Fruit fly (Drosophila melanogaster): ENCODE data around the gene betaNACtes1.
A peak's percentile ranks its signal among the peaks of the same experiment; 100 is the strongest.

betaNACtes1 gene

dm6 chrX:14208426-14209208 is 36.2 kb upstream of the betaNACtes1 start (continued):
- no peak for TF ChIP-seq vfl (GFP tag; optimal IDR thresholded peaks at IDR 0.05)
- peak; percentile 58 for TF ChIP-seq CG15269 (tag; optimal IDR thresholded peaks at IDR 0.05)
- TF ChIP-seq schlank (tag; optimal IDR thresholded peaks at IDR 0.05), result no peak
- peak; percentile 17 for TF ChIP-seq Deaf1 (tag; optimal IDR thresholded peaks at IDR 0.05)
- peak; percentile 41 for TF ChIP-seq Meics (GFP tag; optimal IDR thresholded peaks at IDR 0.05)
- no peak for TF ChIP-seq pita (GFP tag; optimal IDR thresholded peaks at IDR 0.05)
- no peak for TF ChIP-seq CG31365 (tag; optimal IDR thresholded peaks at IDR 0.05)
- TF ChIP-seq repo (GFP tag; optimal IDR thresholded peaks at IDR 0.05), result no peak
- TF ChIP-seq Camta (GFP tag; optimal IDR thresholded peaks at IDR 0.05), result peak; percentile 5
- TF ChIP-seq tll (GFP tag; optimal IDR thresholded peaks at IDR 0.05), result no peak
- TF ChIP-seq CG4424 (GFP tag; optimal IDR thresholded peaks at IDR 0.05), result peak; percentile 59
- TF ChIP-seq PHDP (tag; optimal IDR thresholded peaks at IDR 0.05), result peak; percentile 63
- no peak for TF ChIP-seq ato (GFP tag; IDR thresholded peaks at IDR 0.05; ENCODE audit: partially characterized antibody)
- no peak for TF ChIP-seq Elba2 (GFP tag; optimal IDR thresholded peaks at IDR 0.05)
- peak; percentile 28 for TF ChIP-seq CG5245 (GFP tag; optimal IDR thresholded peaks at IDR 0.05)
- TF ChIP-seq CG9727 (GFP tag; optimal IDR thresholded peaks at IDR 0.05), result peak; percentile 73
- no peak for TF ChIP-seq sna (GFP tag; IDR thresholded peaks at IDR 0.05; ENCODE audit: partially characterized antibody)
- no peak for TF ChIP-seq zen2 (GFP tag; IDR thresholded peaks at IDR 0.05; ENCODE audit: partially characterized antibody)
- TF ChIP-seq Jarid2 (GFP tag; optimal IDR thresholded peaks at IDR 0.05), result no peak
- no peak for TF ChIP-seq h (optimal IDR thresholded peaks at IDR 0.05)
- peak; percentile 51; the same call in 1 of the 3 replicates for TF ChIP-seq Optix (GFP tag; IDR thresholded peaks at IDR 0.05)
- TF ChIP-seq CG2889 (GFP tag; IDR thresholded peaks at IDR 0.05), result no peak
- peak; percentile 42; the same call in 1 of the 3 replicates for TF ChIP-seq so (GFP tag; IDR thresholded peaks at IDR 0.05)
- no peak for TF ChIP-seq CG3838 (GFP tag; optimal IDR thresholded peaks at IDR 0.05)
- peak; percentile 21 for TF ChIP-seq Side (GFP tag; optimal IDR thresholded peaks at IDR 0.05)
- TF ChIP-seq CG32772 (GFP tag; IDR thresholded peaks at IDR 0.05), result peak; percentile 53
- no peak for TF ChIP-seq Bdp1 (GFP tag; optimal IDR thresholded peaks at IDR 0.05)
- TF ChIP-seq ap (GFP tag; IDR thresholded peaks at IDR 0.05), result peak; percentile 58; the same call in 1 of the 2 replicates
- no peak for TF ChIP-seq mld (GFP tag; IDR thresholded peaks at IDR 0.05; ENCODE audit: partially characterized antibody)
- TF ChIP-seq insv (GFP tag; optimal IDR thresholded peaks at IDR 0.05), result no peak
- peak; percentile 74 for TF ChIP-seq MTF-1 (GFP tag; optimal IDR thresholded peaks at IDR 0.05; ENCODE audit: borderline replicate concordance)
- no peak for TF ChIP-seq Lhr (GFP tag; optimal IDR thresholded peaks at IDR 0.05)
- TF ChIP-seq Gug (GFP tag; IDR thresholded peaks at IDR 0.05), result no peak
- peak; percentile 39 for TF ChIP-seq CG8089 (GFP tag; optimal IDR thresholded peaks at IDR 0.05)
- peak; percentile 83 for TF ChIP-seq grn (GFP tag; optimal IDR thresholded peaks at IDR 0.05)
- TF ChIP-seq Dbx (GFP tag; IDR thresholded peaks at IDR 0.05), result no peak
- TF ChIP-seq CG6272 (GFP tag; IDR thresholded peaks at IDR 0.05), result no peak
- peak; percentile 14 for TF ChIP-seq ewg (GFP tag; optimal IDR thresholded peaks at IDR 0.05)
- TF ChIP-seq p53 (GFP tag; optimal IDR thresholded peaks at IDR 0.05), result no peak
- TF ChIP-seq corto (GFP tag; optimal IDR thresholded peaks at IDR 0.05), result no peak
- TF ChIP-seq crol (GFP tag; IDR thresholded peaks at IDR 0.05), result no peak
- no peak for TF ChIP-seq Hr39 (optimal IDR thresholded peaks at IDR 0.05)
- no peak for TF ChIP-seq unc-4 (GFP tag; IDR thresholded peaks at IDR 0.05; ENCODE audit: partially characterized antibody)
- TF ChIP-seq btn (GFP tag; optimal IDR thresholded peaks at IDR 0.05), result no peak

Measured in whole organism, embryonic.